Worm (Caenorhabditis elegans): ENCODE results near the gene nhr-158.

The nhr-158 gene

ce11 chrV:3896018-3896417 lies 22.1 kb upstream of the nhr-158 start:
- TF ChIP-seq lin-29 (GFP tag; IDR thresholded peaks at IDR 0.05): no peak
- peak in 1 of 2 experiments; percentile 69 for TF ChIP-seq unc-62 (GFP tag; optimal IDR thresholded peaks at IDR 0.05 in 1 of 2)
- TF ChIP-seq unc-62 (tag; optimal IDR thresholded peaks at IDR 0.05): no peak

ce11 chrV:3894661-3895060 lies 20.7 kb upstream of the nhr-158 start, which contains the start of gene sre-9:
Gene sre-9 (plus strand): TSS chrV:3894961.
- TF ChIP-seq daf-12 (tag; optimal IDR thresholded peaks at IDR 0.05) (no peak), ceh-62 (tag; optimal IDR thresholded peaks at IDR 0.05) (no peak), ZK337.2 (GFP tag; IDR thresholded peaks at IDR 0.05) (no peak), cey-2 (tag; optimal IDR thresholded peaks at IDR 0.05; ENCODE audit: borderline replicate concordance, insufficient read depth) (no peak), nhr-28 (tag; optimal IDR thresholded peaks at IDR 0.05) (no peak), lsy-2 (tag; optimal IDR thresholded peaks at IDR 0.05) (no peak), pha-4 (GFP tag; IDR thresholded peaks at IDR 0.05) (no peak), pha-4 (tag; optimal IDR thresholded peaks at IDR 0.05) (no peak), ces-1 (GFP tag; optimal IDR thresholded peaks at IDR 0.05) (no peak), sdz-12 (GFP tag; optimal IDR thresholded peaks at IDR 0.05) (no peak)

- TF ChIP-seq fkh-10 (GFP tag; optimal IDR thresholded peaks at IDR 0.05) (no peak), daf-8 (GFP tag; IDR thresholded peaks at IDR 0.05) (no peak), daf-12 (tag; optimal IDR thresholded peaks at IDR 0.05) (no peak), mdl-1 (tag; optimal IDR thresholded peaks at IDR 0.05) (no peak), ces-1 (GFP tag; optimal IDR thresholded peaks at IDR 0.05) (no peak), snpc-1.2 (GFP tag; IDR thresholded peaks at IDR 0.05) (no peak), F26F4.8 (GFP tag; conservative IDR thresholded peaks at IDR 0.05) (no peak), lin-15B (tag; optimal IDR thresholded peaks at IDR 0.05) (no peak), zip-2 (tag; optimal IDR thresholded peaks at IDR 0.05) (no peak), ceh-32 (tag; optimal IDR thresholded peaks at IDR 0.05; ENCODE audit: poor library complexity) (no peak), nhr-76 (tag; optimal IDR thresholded peaks at IDR 0.05) (no peak), dve-1 (tag; optimal IDR thresholded peaks at IDR 0.05; ENCODE audit: insufficient read depth) (no peak), hif-1 (tag; optimal IDR thresholded peaks at IDR 0.05) (no peak), nhr-10 (tag; optimal IDR thresholded peaks at IDR 0.05) (no peak)
These were observed 18.5 kb upstream of the nhr-158 start, which contains the start of gene C17E7.4 for ce11 chrV:3892361-3892904. Gene C17E7.4 (plus strand): TSS chrV:3892854.

ce11 chrV:3891919-3892318 lies 18.0 kb upstream of the nhr-158 start, which contains the start of gene C17E7.12:
Gene C17E7.12 (minus strand): TSS chrV:3892019.
- no peak for TF ChIP-seq hlh-30 (tag; optimal IDR thresholded peaks at IDR 0.05; ENCODE audit: insufficient read depth)
- TF ChIP-seq mdl-1 (tag; optimal IDR thresholded peaks at IDR 0.05): no peak
- no peak for TF ChIP-seq ztf-11 (tag; optimal IDR thresholded peaks at IDR 0.05)
- TF ChIP-seq mdt-29 (GFP tag; IDR thresholded peaks at IDR 0.05): no peak
- TF ChIP-seq nhr-41 (GFP tag; IDR thresholded peaks at IDR 0.05): no peak
- TF ChIP-seq lir-3 (tag; optimal IDR thresholded peaks at IDR 0.05): no peak
- no peak for TF ChIP-seq dmd-6 (GFP tag; IDR thresholded peaks at IDR 0.05)
- TF ChIP-seq jun-1 (tag; optimal IDR thresholded peaks at IDR 0.05): no peak
- no peak for TF ChIP-seq F44E2.7 (GFP tag; IDR thresholded peaks at IDR 0.05)
- no peak for TF ChIP-seq snpc-4 (tag; optimal IDR thresholded peaks at IDR 0.05)
- TF ChIP-seq aly-2 (tag; optimal IDR thresholded peaks at IDR 0.05): no peak
- TF ChIP-seq ces-1 (GFP tag; optimal IDR thresholded peaks at IDR 0.05): no peak

Measured in whole organism, L4 larva.